Fruit fly (Drosophila melanogaster) whole organism, pupa: ENCODE results near the gene eater.

Experiments used
- CG17806 ChIP-seq: fragments of 200-800 bp; sonication (Bioruptor generic); optimal IDR thresholded peaks from 2 replicates; lab custom pipeline; 2018; ENCODE audit warnings: missing biosample characterization, mild to moderate bottlenecking, missing genetic modification characterization, moderate library complexity
- CG32121 ChIP-seq: fragments of 200-800 bp; sonication (Bioruptor generic); IDR thresholded peaks from 2 replicates; pipeline ENCODE4 v1.3.6; 2022; ENCODE audit warnings: missing biosample characterization, missing genetic modification characterization
- CG9948 ChIP-seq: fragments of 200-800 bp; sonication (Bioruptor generic); optimal IDR thresholded peaks from 2 replicates; lab custom pipeline; 2018; ENCODE audit warnings: missing biosample characterization, mild to moderate bottlenecking, missing genetic modification characterization, moderate library complexity
- EcR ChIP-seq: fragments of 200-800 bp; sonication (Bioruptor generic); optimal IDR thresholded peaks from 3 replicates; lab custom pipeline; 2019; ENCODE audit warnings: missing biosample characterization, missing genetic modification characterization, mild to moderate bottlenecking, moderate library complexity, missing genetic modification reagents
- fd96Ca ChIP-seq: fragments of 200-800 bp; sonication (Bioruptor generic); IDR thresholded peaks from 3 replicates; pipeline ENCODE4 v1.3.6; 2022; ENCODE audit warnings: missing biosample characterization, missing genetic modification characterization
- rn ChIP-seq: fragments of 200-800 bp; sonication (Bioruptor generic); IDR thresholded peaks from 2 replicates; pipeline ENCODE4 v1.3.6; 2022; ENCODE audit warnings: missing biosample characterization, missing genetic modification characterization

dm6 chr3R:27065136-27065535 is 34.3 kb downstream of the eater start, which contains the start of gene CG43935:
- TF ChIP-seq CG17806 (tag; lab: Kevin White, UChicago), result no peak
- no peak for TF ChIP-seq CG9948 (tag; lab: Kevin White, UChicago)
- no peak for TF ChIP-seq CG32121 (GFP tag; lab: Robert Waterston, UW)
- no peak for TF ChIP-seq EcR (GFP tag; lab: Kevin White, UChicago)
- no peak for TF ChIP-seq rn
- no peak for TF ChIP-seq fd96Ca (GFP tag; lab: Robert Waterston, UW)
